Worm (Caenorhabditis elegans) whole organism, midembryonic: ENCODE measurements around the gene arx-5.

Source experiments
- T22C8.4 ChIP-seq: fragments of 200-800 bp; sonication (Bioruptor generic); IDR thresholded peaks from 2 replicates; pipeline ENCODE4 v1.3.6; 2022; ENCODE audit warnings: missing genetic modification characterization, missing compliant biosample characterization
- cog-1 ChIP-seq: sonication (generic microtip); optimal IDR thresholded peaks from 2 replicates; lab custom pipeline; 2016; ENCODE audit warnings: missing genetic modification characterization, missing compliant biosample characterization
- flt-1 ChIP-seq: fragments of 200-800 bp; sonication (Bioruptor generic); IDR thresholded peaks from 2 replicates; pipeline ENCODE4 v1.3.6; 2022; ENCODE audit warnings: missing genetic modification characterization, missing compliant biosample characterization
- klf-2 ChIP-seq: fragments of 200-800 bp; sonication (Bioruptor generic); conservative IDR thresholded peaks from 2 replicates; pipeline ENCODE4 v1.3.6; 2022; ENCODE audit warnings: missing genetic modification reagents, missing genetic modification characterization, missing compliant biosample characterization
- med-1 ChIP-seq: sonication (generic microtip); optimal IDR thresholded peaks from 2 replicates; lab custom pipeline; 2017; ENCODE audit warnings: missing genetic modification characterization, mild to moderate bottlenecking, missing compliant biosample characterization, antibody characterized with exemption, missing genetic modification reagents; ENCODE audit not compliant: insufficient read depth
- ref-1 ChIP-seq: fragments of 200-800 bp; sonication (Bioruptor generic); conservative IDR thresholded peaks from 2 replicates; pipeline ENCODE4 v1.3.6; 2022; ENCODE audit warnings: missing genetic modification reagents, missing genetic modification characterization, missing compliant biosample characterization
- tab-1 ChIP-seq: fragments of 200-800 bp; sonication (Bioruptor generic); IDR thresholded peaks from 2 replicates; pipeline ENCODE4 v1.3.6; 2022; ENCODE audit warnings: missing genetic modification characterization, missing compliant biosample characterization
- ztf-23 ChIP-seq: fragments of 200-800 bp; sonication (Bioruptor generic); IDR thresholded peaks from 2 replicates; pipeline ENCODE4 v1.3.6; 2022; ENCODE audit warnings: missing genetic modification reagents, missing genetic modification characterization, missing compliant biosample characterization
- ztf-29 ChIP-seq: fragments of 200-800 bp; sonication (Bioruptor generic); IDR thresholded peaks from 2 replicates; pipeline ENCODE4 v1.3.6; 2022; ENCODE audit warnings: missing genetic modification reagents, missing genetic modification characterization, missing compliant biosample characterization

arx-5 gene

ce11 chrIII:12841328-12841727 lies 23.4 kb upstream of the arx-5 start:
- TF ChIP-seq cog-1 (tag; lab: Kevin White, UChicago) (no peak), ztf-23 (GFP tag; lab: Robert Waterston, UW) (no peak), T22C8.4 (no peak), tab-1 (GFP tag; lab: Robert Waterston, UW) (no peak), med-1 (GFP tag; lab: Kevin White, UChicago) (no peak), flt-1 (GFP tag; lab: Robert Waterston, UW) (no peak), ref-1 (GFP tag; lab: Robert Waterston, UW) (no peak), ztf-29 (GFP tag; lab: Robert Waterston, UW) (no peak), klf-2 (GFP tag; lab: Robert Waterston, UW) (no peak)

ce11 chrIII:12840204-12840603 lies 22.3 kb upstream of the arx-5 start:
- TF ChIP-seq ref-1 (GFP tag; lab: Robert Waterston, UW) (no peak), klf-2 (GFP tag; lab: Robert Waterston, UW) (no peak), ztf-23 (GFP tag; lab: Robert Waterston, UW) (no peak), ztf-29 (GFP tag; lab: Robert Waterston, UW) (no peak)

ce11 chrIII:12838913-12839366 lies 21.0 kb upstream of the arx-5 start, which contains the start of gene Y37D8A.4:
Y37D8A.4 (minus strand) TSS chrIII:12838963.
- no peak for TF ChIP-seq ztf-23 (GFP tag; lab: Robert Waterston, UW)
- no peak for TF ChIP-seq ztf-29 (GFP tag; lab: Robert Waterston, UW)
- no peak for TF ChIP-seq med-1 (GFP tag; lab: Kevin White, UChicago)
- no peak for TF ChIP-seq ref-1 (GFP tag; lab: Robert Waterston, UW)
- TF ChIP-seq T22C8.4, result no peak
- no peak for TF ChIP-seq cog-1 (tag; lab: Kevin White, UChicago)
- TF ChIP-seq klf-2 (GFP tag; lab: Robert Waterston, UW), result no peak
- TF ChIP-seq flt-1 (GFP tag; lab: Robert Waterston, UW), result no peak
- TF ChIP-seq tab-1 (GFP tag; lab: Robert Waterston, UW), result no peak

ce11 chrIII:12838299-12838698 lies 20.4 kb upstream of the arx-5 start:
- no peak for TF ChIP-seq T22C8.4
- no peak for TF ChIP-seq ztf-29 (GFP tag; lab: Robert Waterston, UW)
- TF ChIP-seq tab-1 (GFP tag; lab: Robert Waterston, UW), result no peak
- no peak for TF ChIP-seq klf-2 (GFP tag; lab: Robert Waterston, UW)
- TF ChIP-seq ztf-23 (GFP tag; lab: Robert Waterston, UW), result no peak
- TF ChIP-seq flt-1 (GFP tag; lab: Robert Waterston, UW), result no peak
- TF ChIP-seq cog-1 (tag; lab: Kevin White, UChicago), result no peak
- TF ChIP-seq med-1 (GFP tag; lab: Kevin White, UChicago), result no peak
- no peak for TF ChIP-seq ref-1 (GFP tag; lab: Robert Waterston, UW)

ce11 chrIII:12836742-12837285 lies 18.9 kb upstream of the arx-5 start:
- TF ChIP-seq med-1 (GFP tag; lab: Kevin White, UChicago), result no peak
- no peak for TF ChIP-seq ztf-23 (GFP tag; lab: Robert Waterston, UW)
- TF ChIP-seq tab-1 (GFP tag; lab: Robert Waterston, UW), result no peak
- TF ChIP-seq ztf-29 (GFP tag; lab: Robert Waterston, UW), result no peak
- TF ChIP-seq T22C8.4, result no peak
- no peak for TF ChIP-seq ref-1 (GFP tag; lab: Robert Waterston, UW)
- no peak for TF ChIP-seq flt-1 (GFP tag; lab: Robert Waterston, UW)
- TF ChIP-seq cog-1 (tag; lab: Kevin White, UChicago), result no peak
- no peak for TF ChIP-seq klf-2 (GFP tag; lab: Robert Waterston, UW)

ce11 chrIII:12833079-12833478 lies 15.2 kb upstream of the arx-5 start:
- TF ChIP-seq flt-1 (GFP tag; lab: Robert Waterston, UW), result no peak
- no peak for TF ChIP-seq ztf-23 (GFP tag; lab: Robert Waterston, UW)
- no peak for TF ChIP-seq tab-1 (GFP tag; lab: Robert Waterston, UW)
- no peak for TF ChIP-seq T22C8.4
- no peak for TF ChIP-seq med-1 (GFP tag; lab: Kevin White, UChicago)
- no peak for TF ChIP-seq klf-2 (GFP tag; lab: Robert Waterston, UW)
- no peak for TF ChIP-seq cog-1 (tag; lab: Kevin White, UChicago)

- TF ChIP-seq T22C8.4 (no peak), klf-2 (GFP tag; lab: Robert Waterston, UW) (no peak), flt-1 (GFP tag; lab: Robert Waterston, UW) (no peak), ztf-23 (GFP tag; lab: Robert Waterston, UW) (no peak), cog-1 (tag; lab: Kevin White, UChicago) (no peak), med-1 (GFP tag; lab: Kevin White, UChicago) (no peak)
Measured at ce11 chrIII:12831696-12832095, 13.8 kb upstream of the arx-5 start.

ce11 chrIII:12829068-12829467 lies 11.2 kb upstream of the arx-5 start, which contains the start of gene Y37D8A.3:
Y37D8A.3 (plus strand) TSS chrIII:12829368.
- TF ChIP-seq tab-1 (GFP tag; lab: Robert Waterston, UW) (no peak), ztf-23 (GFP tag; lab: Robert Waterston, UW) (no peak), T22C8.4 (no peak), ref-1 (GFP tag; lab: Robert Waterston, UW) (no peak), klf-2 (GFP tag; lab: Robert Waterston, UW) (no peak), med-1 (GFP tag; lab: Kevin White, UChicago) (no peak), flt-1 (GFP tag; lab: Robert Waterston, UW) (no peak), cog-1 (tag; lab: Kevin White, UChicago) (no peak)

ce11 chrIII:12822608-12823261 lies 4.8 kb upstream of the arx-5 start:
- TF ChIP-seq tab-1 (GFP tag; lab: Robert Waterston, UW), result no peak; the same call in 1 of the 2 replicates
- TF ChIP-seq ztf-29 (GFP tag; lab: Robert Waterston, UW), result peak; percentile 32; the same call in 1 of the 2 replicates
- no peak for TF ChIP-seq cog-1 (tag; lab: Kevin White, UChicago)
- no peak for TF ChIP-seq ztf-23 (GFP tag; lab: Robert Waterston, UW)
- TF ChIP-seq T22C8.4, result no peak
- no peak for TF ChIP-seq klf-2 (GFP tag; lab: Robert Waterston, UW)
- TF ChIP-seq flt-1 (GFP tag; lab: Robert Waterston, UW), result no peak
